Worm (Caenorhabditis elegans) whole organism, L2 larva: Measurements from ENCODE around the gene ctsa-4.1.

Experiments
- C34F6.9 ChIP-seq: fragments of 150-350 bp; optimal IDR thresholded peaks from 2 replicates; lab custom pipeline; 2014; ENCODE audit warnings: missing biosample characterization, missing genetic modification characterization
- F13H6.1 ChIP-seq: sonication (generic microtip); optimal IDR thresholded peaks from 2 replicates; lab custom pipeline; 2016; ENCODE audit warnings: missing genetic modification characterization, missing compliant biosample characterization
- R02D3.7 ChIP-seq: fragments of 150-350 bp; optimal IDR thresholded peaks from 2 replicates; lab custom pipeline; 2014; ENCODE audit warnings: missing biosample characterization, missing genetic modification characterization
- Y55F3AM.14 ChIP-seq: fragments of 200-800 bp; sonication (Bioruptor generic); optimal IDR thresholded peaks from 2 replicates; lab custom pipeline; 2018; ENCODE audit warnings: mild to moderate bottlenecking, missing genetic modification characterization, missing compliant biosample characterization
- ZK546.5 ChIP-seq: sonication (generic microtip); optimal IDR thresholded peaks from 2 replicates; lab custom pipeline; 2017; ENCODE audit warnings: missing biosample characterization, missing genetic modification characterization
- ama-1 ChIP-seq: fragments of 150-350 bp; optimal IDR thresholded peaks from 2 replicates; lab custom pipeline; 2018; ENCODE audit warnings: inconsistent platforms
- blmp-1 ChIP-seq: sonication (generic microtip); optimal IDR thresholded peaks from 2 replicates; lab custom pipeline; 2017; ENCODE audit warnings: missing genetic modification characterization, mild to moderate bottlenecking, missing compliant biosample characterization, antibody characterized with exemption, moderate library complexity; ENCODE audit not compliant: insufficient read depth
- ceh-16 ChIP-seq: fragments of 150-350 bp; optimal IDR thresholded peaks from 2 replicates; lab custom pipeline; 2014; ENCODE audit warnings: missing biosample characterization, missing genetic modification characterization
- ceh-82 ChIP-seq: fragments of 150-350 bp; optimal IDR thresholded peaks from 2 replicates; lab custom pipeline; 2014; ENCODE audit warnings: missing biosample characterization, missing genetic modification characterization
- crh-2 ChIP-seq: sonication (generic microtip); optimal IDR thresholded peaks from 2 replicates; lab custom pipeline; 2017; ENCODE audit warnings: missing biosample characterization, missing genetic modification characterization
- dmd-4 ChIP-seq: sonication (generic microtip); optimal IDR thresholded peaks from 2 replicates; lab custom pipeline; 2017; ENCODE audit warnings: missing biosample characterization, missing genetic modification characterization
- egl-27 ChIP-seq: sonication (generic microtip); optimal IDR thresholded peaks from 3 replicates; lab custom pipeline; 2017; ENCODE audit warnings: missing biosample characterization, missing genetic modification reagents, missing genetic modification characterization
- elt-1 ChIP-seq: fragments of 150-350 bp; optimal IDR thresholded peaks from 2 replicates; lab custom pipeline; 2014; ENCODE audit warnings: missing biosample characterization, missing genetic modification characterization
- elt-3 ChIP-seq: sonication (generic microtip); optimal IDR thresholded peaks from 2 replicates; lab custom pipeline; 2017; ENCODE audit warnings: missing biosample characterization, missing genetic modification characterization
- fos-1 ChIP-seq: fragments of 150-350 bp; optimal IDR thresholded peaks from 2 replicates; lab custom pipeline; 2014; ENCODE audit warnings: missing biosample characterization, missing genetic modification characterization
- gmeb-1 ChIP-seq: fragments of 150-350 bp; optimal IDR thresholded peaks from 2 replicates; lab custom pipeline; 2014; ENCODE audit warnings: missing biosample characterization, missing genetic modification characterization
- lin-13 ChIP-seq: fragments of 150-350 bp; optimal IDR thresholded peaks from 2 replicates; lab custom pipeline; 2014; ENCODE audit warnings: missing biosample characterization, missing genetic modification reagents, missing genetic modification characterization
- lin-39 ChIP-seq: fragments of 150-350 bp; optimal IDR thresholded peaks from 2 replicates; lab custom pipeline; 2014; ENCODE audit warnings: missing biosample characterization, missing genetic modification reagents, missing genetic modification characterization
- lsy-2 ChIP-seq, 2 experiments: fragments of 150-350 bp in 1 of 2; sonication (generic microtip) in 1 of 2; optimal IDR thresholded peaks; 2 replicates each; lab custom pipeline; 2014 to 2017; ENCODE audit warnings: missing biosample characterization in 2 of 2, missing genetic modification characterization in 2 of 2
- mab-5 ChIP-seq: fragments of 150-350 bp; optimal IDR thresholded peaks from 2 replicates; lab custom pipeline; 2014; ENCODE audit warnings: missing biosample characterization, missing genetic modification characterization
- mbf-1 ChIP-seq: sonication (generic microtip); optimal IDR thresholded peaks from 2 replicates; lab custom pipeline; 2017; ENCODE audit warnings: missing biosample characterization, missing genetic modification characterization
- mdl-1 ChIP-seq, 2 experiments: fragments of 150-350 bp in 1 of 2; sonication (generic microtip) in 1 of 2; optimal IDR thresholded peaks; 2 replicates each; lab custom pipeline; 2017; ENCODE audit warnings: missing biosample characterization in 2 of 2, missing genetic modification characterization in 2 of 2
- nhr-10 ChIP-seq: sonication (generic microtip); optimal IDR thresholded peaks from 2 replicates; lab custom pipeline; 2017; ENCODE audit warnings: missing biosample characterization, missing genetic modification characterization
- nhr-11 ChIP-seq: fragments of 150-350 bp; optimal IDR thresholded peaks from 2 replicates; lab custom pipeline; 2014; ENCODE audit warnings: missing biosample characterization, missing genetic modification characterization
- nhr-12 ChIP-seq: fragments of 150-350 bp; optimal IDR thresholded peaks from 2 replicates; lab custom pipeline; 2014; ENCODE audit warnings: missing biosample characterization, missing genetic modification characterization
- nhr-129 ChIP-seq: fragments of 150-350 bp; optimal IDR thresholded peaks from 2 replicates; lab custom pipeline; 2014; ENCODE audit warnings: missing biosample characterization, missing genetic modification characterization
- nhr-21 ChIP-seq: fragments of 150-350 bp; optimal IDR thresholded peaks from 2 replicates; lab custom pipeline; 2014; ENCODE audit warnings: missing biosample characterization, missing genetic modification characterization
- nhr-23 ChIP-seq: fragments of 150-350 bp; optimal IDR thresholded peaks from 2 replicates; lab custom pipeline; 2014; ENCODE audit warnings: missing biosample characterization, missing genetic modification reagents, missing genetic modification characterization
- nhr-237 ChIP-seq: fragments of 150-350 bp; optimal IDR thresholded peaks from 2 replicates; lab custom pipeline; 2014; ENCODE audit warnings: missing biosample characterization, missing genetic modification characterization
- nhr-25 ChIP-seq: fragments of 150-350 bp; sonication (generic microtip); optimal IDR thresholded peaks from 3 replicates; lab custom pipeline; 2014; ENCODE audit warnings: missing biosample characterization, missing genetic modification characterization
- nhr-6 ChIP-seq: fragments of 150-350 bp; optimal IDR thresholded peaks from 2 replicates; lab custom pipeline; 2014; ENCODE audit warnings: missing biosample characterization, missing genetic modification characterization
- nhr-77 ChIP-seq: fragments of 150-350 bp; optimal IDR thresholded peaks from 2 replicates; lab custom pipeline; 2014; ENCODE audit warnings: missing biosample characterization, missing genetic modification characterization
- peb-1 ChIP-seq: fragments of 150-350 bp; optimal IDR thresholded peaks from 2 replicates; lab custom pipeline; 2014; ENCODE audit warnings: missing biosample characterization, missing genetic modification characterization
- sem-4 ChIP-seq: fragments of 150-350 bp; optimal IDR thresholded peaks from 2 replicates; lab custom pipeline; 2014; ENCODE audit warnings: missing biosample characterization, missing genetic modification reagents, missing genetic modification characterization
- skn-1 ChIP-seq: sonication (generic microtip); optimal IDR thresholded peaks from 2 replicates; lab custom pipeline; 2017; ENCODE audit warnings: missing biosample characterization, missing genetic modification characterization
- sma-3 ChIP-seq: sonication (generic microtip); optimal IDR thresholded peaks from 2 replicates; lab custom pipeline; 2016; ENCODE audit warnings: missing genetic modification reagents, missing genetic modification characterization, missing compliant biosample characterization
- sma-9 ChIP-seq, 2 experiments: fragments of 150-350 bp in 1 of 2; sonication (generic microtip) in 1 of 2; optimal IDR thresholded peaks; 2 replicates each; lab custom pipeline; 2014 to 2016; ENCODE audit warnings: missing genetic modification characterization in 2 of 2, mild to moderate bottlenecking in 1 of 2, missing biosample characterization in 1 of 2, missing compliant biosample characterization in 1 of 2, missing genetic modification reagents in 1 of 2, moderate library complexity in 1 of 2
- unc-39 ChIP-seq: fragments of 150-350 bp; optimal IDR thresholded peaks from 2 replicates; lab custom pipeline; 2014; ENCODE audit warnings: missing biosample characterization, missing genetic modification characterization
- unc-55 ChIP-seq: fragments of 150-350 bp; sonication (generic microtip); optimal IDR thresholded peaks from 3 replicates; lab custom pipeline; 2014; ENCODE audit warnings: missing biosample characterization, missing genetic modification reagents, missing genetic modification characterization
- unc-62 ChIP-seq: fragments of 150-350 bp; optimal IDR thresholded peaks from 2 replicates; lab custom pipeline; 2014; ENCODE audit warnings: missing biosample characterization, missing genetic modification reagents, missing genetic modification characterization
- zag-1 ChIP-seq: fragments of 150-350 bp; optimal IDR thresholded peaks from 2 replicates; lab custom pipeline; 2014; ENCODE audit warnings: missing biosample characterization, missing genetic modification characterization
- ztf-1 ChIP-seq: fragments of 200-800 bp; sonication (Bioruptor generic); conservative IDR thresholded peaks from 2 replicates; pipeline ENCODE4 v1.3.6; 2022; ENCODE audit warnings: missing genetic modification characterization, missing compliant biosample characterization
- ztf-11 ChIP-seq: sonication (generic microtip); optimal IDR thresholded peaks from 2 replicates; lab custom pipeline; 2017; ENCODE audit warnings: missing biosample characterization, missing genetic modification characterization
- ztf-4 ChIP-seq: fragments of 150-350 bp; optimal IDR thresholded peaks from 2 replicates; lab custom pipeline; 2014; ENCODE audit warnings: missing biosample characterization, missing genetic modification characterization

The ctsa-4.1 gene

ce11 chrII:6407279-6407678 lies 40.5 kb downstream of the ctsa-4.1 start, which contains the start of gene spp-11:
Gene spp-11, minus strand, starts transcription at chrII:6407379.
- no peak for TF ChIP-seq crh-2
- TF ChIP-seq sma-3 (GFP tag; lab: Kevin White, UChicago), result no peak
- TF ChIP-seq ztf-1 (GFP tag; lab: Robert Waterston, UW), result no peak
- TF ChIP-seq nhr-6, result no peak
- TF ChIP-seq lin-13 (GFP tag; lab: Kevin White, UChicago), result no peak
- no peak for TF ChIP-seq fos-1 (tag; lab: Kevin White, UChicago)
- TF ChIP-seq, all 48 proteins: peak for 0

- no peak for TF ChIP-seq lsy-2 (tag; optimal IDR thresholded peaks at IDR 0.05; lab: Kevin White, UChicago)
- no peak for TF ChIP-seq nhr-25
- TF ChIP-seq lin-39 (tag; lab: Kevin White, UChicago), result no peak
- no peak for TF ChIP-seq egl-27
Measured at ce11 chrII:6409098-6409497, 42.3 kb downstream of the ctsa-4.1 start.

DNA sequence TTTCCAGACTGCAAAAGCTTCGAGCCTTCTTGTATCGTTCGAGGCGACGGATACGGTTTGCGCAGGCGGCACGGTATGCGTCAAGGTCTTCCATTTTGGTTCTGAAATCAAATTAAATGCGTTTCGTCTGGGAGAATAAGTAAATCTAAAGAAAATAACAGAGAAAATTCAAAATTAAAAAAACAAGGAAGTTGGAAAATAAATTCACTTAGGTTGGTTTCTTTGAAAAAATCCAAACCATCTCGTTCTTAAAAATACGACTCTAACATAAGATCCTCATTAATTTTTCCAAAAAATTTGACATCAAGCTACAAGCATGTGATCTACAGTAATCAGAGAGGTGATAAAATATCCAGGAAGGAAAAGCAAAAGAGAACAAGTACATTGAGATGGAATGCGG lies 43.4 kb downstream of the ctsa-4.1 start, which contains the start of gene T25D10.4:
T25D10.4 (minus strand) TSS at position 101 of the 400 bp plus-strand sequence.
- TF ChIP-seq unc-39, result no peak

DNA sequence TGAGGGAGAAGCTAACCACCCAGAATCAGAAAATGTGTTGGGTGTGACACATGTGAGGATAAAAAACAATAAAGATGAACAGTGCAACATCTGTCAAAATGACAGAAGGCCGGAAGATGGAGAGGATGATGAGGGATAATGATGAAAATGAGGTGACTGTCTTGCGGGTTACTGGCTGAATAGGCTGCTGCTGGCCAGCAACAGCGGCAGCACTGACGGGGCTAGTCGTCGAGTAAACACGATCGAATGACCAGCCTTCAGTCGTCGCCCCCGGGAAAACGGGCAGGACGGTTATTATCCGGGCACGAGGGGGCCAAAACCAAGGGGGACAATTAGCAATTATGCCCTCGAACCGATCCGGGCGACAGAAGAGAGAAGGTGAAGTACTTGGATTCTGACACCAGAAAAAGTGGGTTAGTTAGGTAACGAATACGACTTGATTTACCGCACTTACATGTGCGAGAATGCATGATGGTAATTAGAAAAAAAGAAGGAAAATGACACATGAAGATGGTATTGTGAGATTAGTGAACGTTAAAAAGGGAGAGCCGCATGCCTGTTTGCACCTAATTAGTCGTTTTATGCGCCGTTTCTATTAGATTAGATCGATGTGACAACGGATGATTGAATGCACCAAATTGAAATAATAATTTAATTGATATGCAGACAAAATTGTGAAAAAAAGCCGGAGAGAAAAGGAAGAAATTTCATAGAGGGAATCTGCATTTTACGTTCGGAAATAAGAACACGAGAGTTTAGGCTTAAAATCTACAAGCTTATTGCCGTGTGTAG lies 45.1 kb downstream of the ctsa-4.1 start:
- TF ChIP-seq nhr-10 (tag; lab: Kevin White, UChicago), result no peak
- TF ChIP-seq ceh-16 (tag; lab: Kevin White, UChicago), result peak; percentile 26
- TF ChIP-seq unc-55 (GFP tag; lab: Kevin White, UChicago), result no peak
- no peak for TF ChIP-seq ztf-11 (tag; lab: Kevin White, UChicago)
- TF ChIP-seq lin-39 (tag; lab: Kevin White, UChicago), result no peak
- no peak for TF ChIP-seq peb-1
- TF ChIP-seq mbf-1 (tag; lab: Kevin White, UChicago), result no peak

DNA sequence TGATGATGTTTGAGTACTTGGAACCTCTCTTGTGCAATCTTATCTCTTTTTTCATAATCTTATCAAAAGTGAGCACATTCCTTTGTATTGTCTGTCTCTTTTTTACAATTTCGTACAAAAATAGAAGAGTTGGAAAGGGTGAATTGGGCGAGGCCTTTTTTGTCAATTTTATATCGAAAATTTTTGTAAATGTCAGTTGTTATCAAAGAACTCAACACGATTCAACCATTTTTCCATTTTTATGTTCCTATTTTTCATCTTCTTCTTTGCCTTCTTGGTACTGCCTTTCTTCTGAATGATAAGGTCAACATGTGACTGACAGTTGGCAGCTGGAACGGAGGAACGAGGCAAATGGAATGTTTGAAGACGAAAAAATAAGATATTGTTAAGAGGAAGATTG lies 47.0 kb downstream of the ctsa-4.1 start:
- no peak for TF ChIP-seq ztf-4
- TF ChIP-seq zag-1 (tag; lab: Kevin White, UChicago), result no peak
- no peak for TF ChIP-seq ceh-16 (tag; lab: Kevin White, UChicago)
- no peak for TF ChIP-seq ZK546.5
- peak; percentile 64 for TF ChIP-seq fos-1 (tag; lab: Kevin White, UChicago)
- peak; percentile 40 for TF ChIP-seq F13H6.1
- TF ChIP-seq mab-5 (tag; lab: Kevin White, UChicago), result no peak
- no peak for TF ChIP-seq C34F6.9 (tag; lab: Kevin White, UChicago)
- no peak for TF ChIP-seq nhr-77
- no peak for TF ChIP-seq dmd-4 (tag; lab: Kevin White, UChicago)
- TF ChIP-seq ama-1 (lab: Kevin White, UChicago), result no peak
- TF ChIP-seq blmp-1 (tag; lab: Kevin White, UChicago), result no peak
- TF ChIP-seq nhr-6, result no peak
- no peak for TF ChIP-seq nhr-23 (tag; lab: Kevin White, UChicago)
- no peak for TF ChIP-seq egl-27
- TF ChIP-seq skn-1 (tag; lab: Kevin White, UChicago), result no peak
- peak; percentile 15 for TF ChIP-seq gmeb-1
- TF ChIP-seq sem-4 (tag; lab: Kevin White, UChicago), result no peak
- no peak for TF ChIP-seq unc-55 (GFP tag; lab: Kevin White, UChicago)
- peak; percentile 49 for TF ChIP-seq sma-9 (GFP tag; optimal IDR thresholded peaks at IDR 0.05; lab: Kevin White, UChicago)
- TF ChIP-seq sma-9 (tag; optimal IDR thresholded peaks at IDR 0.05; lab: Kevin White, UChicago), result no peak
- TF ChIP-seq elt-3 (tag; lab: Kevin White, UChicago), result no peak
- no peak for TF ChIP-seq nhr-11 (tag; lab: Kevin White, UChicago)
- TF ChIP-seq mdl-1 (tag; optimal IDR thresholded peaks at IDR 0.05; lab: Kevin White, UChicago), result no peak
- no peak for TF ChIP-seq nhr-21 (tag; lab: Kevin White, UChicago)
- TF ChIP-seq ceh-82 (tag; lab: Kevin White, UChicago), result no peak
- no peak for TF ChIP-seq elt-1 (tag; lab: Kevin White, UChicago)
- TF ChIP-seq R02D3.7, result no peak
- no peak for TF ChIP-seq nhr-12 (tag; lab: Kevin White, UChicago)
- no peak for TF ChIP-seq nhr-129
- no peak for TF ChIP-seq lin-39 (tag; lab: Kevin White, UChicago)
- no peak for TF ChIP-seq Y55F3AM.14 (GFP tag; lab: Kevin White, UChicago)
- no peak for TF ChIP-seq ztf-11 (tag; lab: Kevin White, UChicago)
- TF ChIP-seq nhr-237 (tag; lab: Kevin White, UChicago), result no peak
- peak; percentile 20 for TF ChIP-seq crh-2
- no peak for TF ChIP-seq unc-62
- TF ChIP-seq lin-13 (GFP tag; lab: Kevin White, UChicago), result no peak
